Fruit fly (Drosophila melanogaster): ENCODE data around the gene toy.

dm6 chr4:978439-978911 is 11.1 kb upstream of the toy start, which contains the start of gene fuss:
- TF ChIP-seq h (GFP tag; optimal IDR thresholded peaks at IDR 0.05), result no peak
- TF ChIP-seq usp (GFP tag; optimal IDR thresholded peaks at IDR 0.05), result no peak
- no peak for TF ChIP-seq woc (GFP tag; optimal IDR thresholded peaks at IDR 0.05)
- no peak for TF ChIP-seq HLH106 (tag; optimal IDR thresholded peaks at IDR 0.05)
- TF ChIP-seq Abd-B (GFP tag; optimal IDR thresholded peaks at IDR 0.05), result no peak
- TF ChIP-seq sv (GFP tag; optimal IDR thresholded peaks at IDR 0.05), result no peak
- no peak for TF ChIP-seq Hr78 (GFP tag; optimal IDR thresholded peaks at IDR 0.05)
- TF ChIP-seq Dif (GFP tag; optimal IDR thresholded peaks at IDR 0.05; ENCODE audit: partially characterized antibody), result no peak
- TF ChIP-seq OdsH (GFP tag; optimal IDR thresholded peaks at IDR 0.05), result no peak
- no peak for TF ChIP-seq br (GFP tag; optimal IDR thresholded peaks at IDR 0.05)
- TF ChIP-seq Sp1 (GFP tag; optimal IDR thresholded peaks at IDR 0.05), result no peak

Data from whole organism, wandering third instar larva.